Fruit fly (Drosophila melanogaster) whole organism, prepupa: ENCODE measurements around the gene CG7483.

Experiments
- CG10631 ChIP-seq: fragments of 200-800 bp; sonication (Bioruptor generic); optimal IDR thresholded peaks from 2 replicates; lab custom pipeline; 2016; ENCODE audit warnings: missing biosample characterization, missing genetic modification characterization
- CG11902 ChIP-seq: fragments of 200-800 bp; sonication (Bioruptor generic); optimal IDR thresholded peaks from 3 replicates; lab custom pipeline; 2016; ENCODE audit warnings: missing biosample characterization, missing genetic modification characterization
- CG15336 ChIP-seq: fragments of 200-800 bp; sonication (Bioruptor generic); IDR thresholded peaks from 2 replicates; pipeline ENCODE4 v1.3.6; 2022; ENCODE audit warnings: missing biosample characterization, missing genetic modification characterization
- CG16779 ChIP-seq: fragments of 200-800 bp; sonication (Bioruptor generic); optimal IDR thresholded peaks from 3 replicates; lab custom pipeline; 2017; ENCODE audit warnings: missing biosample characterization, mild to moderate bottlenecking, missing genetic modification characterization
- CG3032 ChIP-seq: fragments of 200-800 bp; optimal IDR thresholded peaks from 2 replicates; lab custom pipeline; 2019; ENCODE audit warnings: missing biosample characterization, mild to moderate bottlenecking, missing genetic modification characterization, moderate library complexity
- CG31627 ChIP-seq: fragments of 200-800 bp; sonication (Bioruptor generic); optimal IDR thresholded peaks from 3 replicates; lab custom pipeline; 2016; ENCODE audit warnings: missing biosample characterization, missing genetic modification characterization
- CG34406 ChIP-seq: fragments of 200-800 bp; sonication (Bioruptor generic); optimal IDR thresholded peaks from 3 replicates; lab custom pipeline; 2016; ENCODE audit warnings: missing biosample characterization, missing genetic modification characterization
- CG3919 ChIP-seq: fragments of 200-800 bp; sonication (Bioruptor generic); optimal IDR thresholded peaks from 3 replicates; lab custom pipeline; 2016; ENCODE audit warnings: missing biosample characterization, missing genetic modification characterization
- CG4318 ChIP-seq: fragments of 200-800 bp; sonication (Bioruptor generic); optimal IDR thresholded peaks from 3 replicates; lab custom pipeline; 2017; ENCODE audit warnings: missing biosample characterization, mild to moderate bottlenecking, missing genetic modification characterization
- CG6163 ChIP-seq: fragments of 200-800 bp; sonication (Bioruptor generic); IDR thresholded peaks from 3 replicates; pipeline ENCODE4 v1.3.6; 2022; ENCODE audit warnings: missing biosample characterization, missing genetic modification characterization
- CG6792 ChIP-seq: fragments of 200-800 bp; sonication (Bioruptor generic); optimal IDR thresholded peaks from 3 replicates; lab custom pipeline; 2016; ENCODE audit warnings: missing biosample characterization, missing genetic modification characterization
- CG8119 ChIP-seq: fragments of 200-800 bp; sonication (Bioruptor generic); IDR thresholded peaks from 3 replicates; pipeline ENCODE4 v1.3.6; 2022; ENCODE audit warnings: missing biosample characterization, missing genetic modification characterization
- CG8319 ChIP-seq: fragments of 200-800 bp; sonication (Bioruptor generic); optimal IDR thresholded peaks from 3 replicates; lab custom pipeline; 2016; ENCODE audit warnings: missing biosample characterization, missing genetic modification characterization
- CG8632 ChIP-seq: fragments of 200-800 bp; sonication (Bioruptor generic); optimal IDR thresholded peaks from 3 replicates; lab custom pipeline; 2016; ENCODE audit warnings: missing biosample characterization, missing genetic modification characterization
- Eip93F ChIP-seq: fragments of 200-800 bp; sonication (Bioruptor generic); optimal IDR thresholded peaks from 2 replicates; lab custom pipeline; 2016; ENCODE audit warnings: missing biosample characterization, mild to moderate bottlenecking, missing genetic modification characterization
- Ets96B ChIP-seq: fragments of 200-800 bp; optimal IDR thresholded peaks from 2 replicates; lab custom pipeline; 2019; ENCODE audit warnings: missing biosample characterization, mild to moderate bottlenecking, missing genetic modification characterization, moderate library complexity
- Hr38 ChIP-seq: sonication (Bioruptor generic); optimal IDR thresholded peaks from 2 replicates; lab custom pipeline; 2016; ENCODE audit warnings: missing biosample characterization, missing genetic modification characterization
- Lpt ChIP-seq: fragments of 200-800 bp; sonication (Bioruptor generic); optimal IDR thresholded peaks from 3 replicates; lab custom pipeline; 2016; ENCODE audit warnings: missing biosample characterization, missing genetic modification characterization
- OdsH ChIP-seq: fragments of 200-800 bp; sonication (Bioruptor generic); optimal IDR thresholded peaks from 3 replicates; lab custom pipeline; 2016; ENCODE audit warnings: missing biosample characterization, missing genetic modification characterization
- Sox102F ChIP-seq: fragments of 200-800 bp; sonication (Bioruptor generic); optimal IDR thresholded peaks from 2 replicates; lab custom pipeline; 2016; ENCODE audit warnings: missing biosample characterization, mild to moderate bottlenecking, missing genetic modification characterization
- Sox15 ChIP-seq: fragments of 200-800 bp; sonication (Bioruptor generic); optimal IDR thresholded peaks from 3 replicates; lab custom pipeline; 2016; ENCODE audit warnings: missing biosample characterization, missing genetic modification characterization
- achi ChIP-seq: fragments of 200-800 bp; sonication (Bioruptor generic); optimal IDR thresholded peaks from 3 replicates; lab custom pipeline; 2016; ENCODE audit warnings: missing biosample characterization, missing genetic modification characterization
- acj6 ChIP-seq: fragments of 200-800 bp; sonication (Bioruptor generic); optimal IDR thresholded peaks from 3 replicates; lab custom pipeline; 2016; ENCODE audit warnings: missing biosample characterization, missing genetic modification characterization
- dac ChIP-seq: fragments of 200-800 bp; sonication (Bioruptor generic); optimal IDR thresholded peaks from 2 replicates; lab custom pipeline; 2017; ENCODE audit warnings: missing biosample characterization, mild to moderate bottlenecking, missing genetic modification characterization
- dsx ChIP-seq: fragments of 200-800 bp; optimal IDR thresholded peaks from 3 replicates; lab custom pipeline; 2019; ENCODE audit warnings: missing biosample characterization, mild to moderate bottlenecking, missing genetic modification characterization, moderate library complexity; ENCODE audit not compliant: poor library complexity, severe bottlenecking
- eg ChIP-seq: fragments of 200-800 bp; sonication (Bioruptor generic); IDR thresholded peaks from 3 replicates; pipeline ENCODE4 v1.3.6; 2022; ENCODE audit warnings: missing biosample characterization, missing genetic modification characterization
- esn ChIP-seq: fragments of 200-800 bp; sonication (Bioruptor generic); optimal IDR thresholded peaks from 2 replicates; lab custom pipeline; 2016; ENCODE audit warnings: missing biosample characterization, mild to moderate bottlenecking, missing genetic modification characterization, moderate library complexity
- fd85E ChIP-seq: fragments of 200-800 bp; sonication (Bioruptor generic); optimal IDR thresholded peaks from 3 replicates; lab custom pipeline; 2016; ENCODE audit warnings: missing biosample characterization, missing genetic modification characterization
- fkh ChIP-seq: fragments of 200-800 bp; sonication (Bioruptor generic); optimal IDR thresholded peaks from 3 replicates; lab custom pipeline; 2017; ENCODE audit warnings: missing biosample characterization, mild to moderate bottlenecking, missing genetic modification characterization, moderate library complexity
- lz ChIP-seq: fragments of 200-800 bp; sonication (Bioruptor generic); optimal IDR thresholded peaks from 3 replicates; lab custom pipeline; 2016; ENCODE audit warnings: missing biosample characterization, missing genetic modification characterization
- net ChIP-seq: fragments of 200-800 bp; sonication (Bioruptor generic); optimal IDR thresholded peaks from 3 replicates; lab custom pipeline; 2016; ENCODE audit warnings: missing biosample characterization, missing genetic modification characterization
- salr ChIP-seq, 2 experiments: fragments of 200-800 bp; sonication (Bioruptor generic); optimal IDR thresholded peaks; 3 replicates each; lab custom pipeline; 2016 to 2018; ENCODE audit warnings: missing biosample characterization in 2 of 2, missing genetic modification characterization in 2 of 2, mild to moderate bottlenecking in 1 of 2
- spab ChIP-seq: fragments of 200-800 bp; sonication (Bioruptor generic); optimal IDR thresholded peaks from 2 replicates; lab custom pipeline; 2017; ENCODE audit warnings: missing biosample characterization, mild to moderate bottlenecking, missing genetic modification characterization, missing genetic modification reagents
- svp ChIP-seq: fragments of 200-800 bp; sonication (Bioruptor generic); peaks from one replicate; lab custom pipeline; 2016; ENCODE audit warnings: missing biosample characterization, missing genetic modification characterization
- topi ChIP-seq: fragments of 200-800 bp; sonication (Bioruptor generic); optimal IDR thresholded peaks from 3 replicates; lab custom pipeline; 2016; ENCODE audit warnings: missing biosample characterization, missing genetic modification characterization
- vri ChIP-seq: fragments of 200-800 bp; sonication (Bioruptor generic); optimal IDR thresholded peaks from 3 replicates; lab custom pipeline; 2016; ENCODE audit warnings: missing biosample characterization, mild to moderate bottlenecking, missing genetic modification characterization

Gene CG7483

DNA sequence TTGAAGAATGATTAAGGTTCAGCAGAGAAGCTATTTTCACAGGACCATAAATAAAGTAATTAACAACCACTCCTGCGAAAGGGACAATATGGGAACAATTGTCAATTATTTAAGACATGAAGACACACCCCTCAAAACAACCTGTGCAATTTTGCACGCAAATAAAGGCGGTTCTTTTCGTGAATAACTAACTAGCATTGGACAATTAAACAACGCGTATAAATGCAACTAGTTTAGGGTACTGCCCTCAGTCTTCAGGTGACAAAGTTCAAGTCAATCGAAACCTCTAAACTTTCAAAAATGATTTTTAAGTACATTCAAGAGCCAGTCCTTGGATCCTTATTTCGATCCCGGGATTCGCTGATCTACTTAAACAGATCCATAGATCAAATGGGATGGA lies 8.4 kb downstream of the CG7483 start, which contains the start of gene Or85a:
Gene Or85a, plus strand, starts transcription at position 301 of the 400 bp plus-strand sequence.
- TF ChIP-seq salr (GFP tag; optimal IDR thresholded peaks at IDR 0.05; lab: Kevin White, UChicago) (no peak), Ets96B (tag; lab: Kevin White, UChicago) (no peak), CG8319 (GFP tag; lab: Kevin White, UChicago) (no peak), achi (GFP tag; lab: Kevin White, UChicago) (no peak), CG10631 (GFP tag; lab: Kevin White, UChicago) (no peak), lz (GFP tag; lab: Kevin White, UChicago) (no peak), Hr38 (GFP tag; lab: Kevin White, UChicago) (no peak), topi (no peak), CG8119 (GFP tag; lab: Robert Waterston, UW) (no peak), Eip93F (GFP tag; lab: Kevin White, UChicago) (no peak)
- TF ChIP-seq, all 60 proteins: peak for 0

dm6 chr3R:8324016-8324415 lies 11.0 kb downstream of the CG7483 start, which contains the start of gene CG7443:
Gene CG7443 (plus strand): TSS chr3R:8324316.
- TF ChIP-seq CG34406 (no peak), spab (GFP tag; lab: Kevin White, UChicago) (no peak), CG15336 (GFP tag; lab: Robert Waterston, UW) (no peak), CG4318 (no peak), eg (GFP tag; lab: Robert Waterston, UW) (no peak), net (GFP tag; lab: Kevin White, UChicago) (no peak), Sox102F (GFP tag; lab: Kevin White, UChicago) (no peak), CG31627 (GFP tag; lab: Kevin White, UChicago) (no peak), CG16779 (no peak), CG8632 (GFP tag; lab: Kevin White, UChicago) (no peak), Lpt (GFP tag; lab: Kevin White, UChicago) (no peak), CG6163 (GFP tag; lab: Robert Waterston, UW) (no peak), CG10631 (GFP tag; lab: Kevin White, UChicago) (no peak), CG11902 (GFP tag; lab: Kevin White, UChicago) (no peak), lz (GFP tag; lab: Kevin White, UChicago) (no peak), CG6792 (GFP tag; lab: Kevin White, UChicago) (no peak)
- TF ChIP-seq, all 60 proteins: peak for 0

- TF ChIP-seq fd85E (GFP tag; lab: Kevin White, UChicago) (no peak), fkh (GFP tag; lab: Kevin White, UChicago) (peak; percentile 33)
These were observed 13.9 kb downstream of the CG7483 start for dm6 chr3R:8326884-8327283.

DNA sequence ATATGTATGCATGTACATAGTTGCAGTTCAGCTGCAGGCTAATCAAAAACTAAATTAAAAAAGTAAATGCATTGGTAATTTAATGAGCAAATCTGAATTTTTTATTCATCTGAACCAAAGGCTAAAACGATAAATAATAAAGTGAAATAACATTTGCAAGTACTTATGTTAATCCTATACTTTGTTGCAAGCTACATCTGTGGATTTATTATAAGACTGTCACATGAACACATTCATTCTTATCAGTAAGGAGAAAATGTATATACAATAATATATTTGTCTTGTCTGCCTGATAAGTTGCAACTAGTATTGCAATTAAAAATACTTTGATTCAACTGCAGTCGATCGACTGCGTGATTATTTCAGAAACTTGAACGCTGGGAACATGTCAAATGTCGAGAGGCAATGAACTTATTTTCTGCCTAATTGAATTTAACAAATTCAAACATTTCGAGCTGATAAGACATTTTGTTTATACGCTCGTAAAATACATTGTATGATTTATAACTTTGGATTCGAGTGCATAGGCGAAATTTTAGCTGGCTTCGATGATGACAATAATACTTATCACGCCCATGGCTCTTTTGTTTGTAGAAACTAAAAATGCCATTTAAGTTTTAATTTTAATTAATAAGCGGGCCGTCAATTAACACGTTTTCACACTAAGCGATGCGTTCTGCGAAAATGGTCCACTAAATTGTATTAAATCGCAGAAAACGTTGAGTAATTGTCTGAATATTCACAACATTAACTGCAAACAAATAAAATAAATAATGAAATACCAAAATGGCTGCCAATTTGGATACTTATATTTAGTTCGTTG lies 15.2 kb downstream of the CG7483 start:
- TF ChIP-seq dsx (peak; percentile 93), svp (GFP tag; lab: Kevin White, UChicago) (peak; percentile 62), Sox15 (GFP tag; lab: Kevin White, UChicago) (no peak), CG10631 (GFP tag; lab: Kevin White, UChicago) (no peak), CG31627 (GFP tag; lab: Kevin White, UChicago) (no peak)

DNA sequence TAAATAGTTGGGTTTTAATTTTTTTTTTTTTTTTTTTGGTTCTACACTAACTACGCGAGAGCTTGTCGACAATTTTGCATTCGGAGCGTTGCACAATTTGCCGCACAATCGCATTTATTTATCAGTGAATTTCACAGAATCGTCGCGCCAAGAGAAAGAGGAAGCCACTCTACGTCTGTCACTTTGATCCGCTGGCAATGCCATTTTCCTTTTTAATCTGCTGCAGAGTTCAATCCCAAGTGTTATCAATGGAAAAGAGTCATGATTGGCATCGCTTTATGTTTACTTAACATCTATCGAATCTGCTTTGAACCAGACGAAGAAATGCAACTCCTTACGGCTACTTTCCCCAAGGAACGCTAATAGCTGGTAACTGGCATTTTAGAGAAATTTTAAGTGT lies 16.6 kb downstream of the CG7483 start:
- TF ChIP-seq Hr38 (GFP tag; lab: Kevin White, UChicago) (no peak), vri (GFP tag; lab: Kevin White, UChicago) (no peak), CG15336 (GFP tag; lab: Robert Waterston, UW) (no peak), CG3032 (tag; lab: Kevin White, UChicago) (no peak), esn (no peak), topi (no peak), Sox15 (GFP tag; lab: Kevin White, UChicago) (no peak), acj6 (no peak), dac (GFP tag; lab: Kevin White, UChicago) (no peak), CG6163 (GFP tag; lab: Robert Waterston, UW) (no peak), svp (GFP tag; lab: Kevin White, UChicago) (peak; percentile 99), Eip93F (GFP tag; lab: Kevin White, UChicago) (no peak), OdsH (GFP tag; lab: Kevin White, UChicago) (no peak), salr (GFP tag; optimal IDR thresholded peaks at IDR 0.05; lab: Kevin White, UChicago) (no peak), CG3919 (GFP tag; lab: Kevin White, UChicago) (no peak), dsx (peak; percentile 54), net (GFP tag; lab: Kevin White, UChicago) (no peak)
